Worm (Caenorhabditis elegans) whole organism, midembryonic: ENCODE results near the gene nhr-37.

ENCODE experiments used
- flt-1 ChIP-seq: fragments of 200-800 bp; sonication (Bioruptor generic); IDR thresholded peaks from 2 replicates; pipeline ENCODE4 v1.3.6; 2022; ENCODE audit warnings: missing genetic modification characterization, missing compliant biosample characterization
- tab-1 ChIP-seq: fragments of 200-800 bp; sonication (Bioruptor generic); IDR thresholded peaks from 2 replicates; pipeline ENCODE4 v1.3.6; 2022; ENCODE audit warnings: missing genetic modification characterization, missing compliant biosample characterization
- ztf-23 ChIP-seq: fragments of 200-800 bp; sonication (Bioruptor generic); IDR thresholded peaks from 2 replicates; pipeline ENCODE4 v1.3.6; 2022; ENCODE audit warnings: missing genetic modification reagents, missing genetic modification characterization, missing compliant biosample characterization

- TF ChIP-seq flt-1: no peak
- no peak for TF ChIP-seq tab-1 (GFP tag; lab: Robert Waterston, UW)
- TF ChIP-seq ztf-23 (GFP tag; lab: Robert Waterston, UW): no peak
These were observed 47.5 kb downstream of the nhr-37 start, which contains the start of gene cest-28 for ce11 chrV:6669520-6669919.
